Worm (Caenorhabditis elegans): Measurements from ENCODE around the gene ari-2.

ari-2 gene

ce11 chrIV:5544609-5545214 is 6.2 kb upstream of the ari-2 start, which contains the start of gene cec-6:
Gene cec-6 (plus strand): TSS chrIV:5544860.
- TF ChIP-seq ets-7 (tag; optimal IDR thresholded peaks at IDR 0.05), result no peak
- no peak for TF ChIP-seq pes-1 (GFP tag; IDR thresholded peaks at IDR 0.05)
- TF ChIP-seq hnd-1 (tag; optimal IDR thresholded peaks at IDR 0.05), result no peak
- TF ChIP-seq ceh-13 (GFP tag; optimal IDR thresholded peaks at IDR 0.05), result no peak
- TF ChIP-seq tbx-11 (GFP tag; IDR thresholded peaks at IDR 0.05), result no peak
- no peak for TF ChIP-seq ama-1 (optimal IDR thresholded peaks at IDR 0.05)
- TF ChIP-seq flt-1 (GFP tag; IDR thresholded peaks at IDR 0.05), result no peak
- no peak for TF ChIP-seq hmbx-1 (tag; optimal IDR thresholded peaks at IDR 0.05)
- no peak for TF ChIP-seq tbx-37 (GFP tag; conservative IDR thresholded peaks at IDR 0.05)
- TF ChIP-seq aly-1 (tag; optimal IDR thresholded peaks at IDR 0.05), result no peak
- TF ChIP-seq ceh-36 (tag; optimal IDR thresholded peaks at IDR 0.05), result no peak
- TF ChIP-seq sea-1 (GFP tag; conservative IDR thresholded peaks at IDR 0.05), result no peak
- no peak for TF ChIP-seq scrt-1 (GFP tag; IDR thresholded peaks at IDR 0.05)
- TF ChIP-seq tra-4 (tag; optimal IDR thresholded peaks at IDR 0.05), result no peak
- no peak for TF ChIP-seq B0310.2 (tag; optimal IDR thresholded peaks at IDR 0.05)
- TF ChIP-seq hmg-4 (GFP tag; optimal IDR thresholded peaks at IDR 0.05), result no peak
- TF ChIP-seq F13C5.2 (tag; optimal IDR thresholded peaks at IDR 0.05), result no peak

ce11 chrIV:5548843-5549242 is 2.1 kb upstream of the ari-2 start:
- TF ChIP-seq pes-1 (GFP tag; IDR thresholded peaks at IDR 0.05) (no peak), ama-1 (optimal IDR thresholded peaks at IDR 0.05) (no peak), hmg-4 (GFP tag; optimal IDR thresholded peaks at IDR 0.05) (no peak), ceh-36 (tag; optimal IDR thresholded peaks at IDR 0.05) (no peak), hmbx-1 (tag; optimal IDR thresholded peaks at IDR 0.05) (no peak), flt-1 (GFP tag; IDR thresholded peaks at IDR 0.05) (no peak), hnd-1 (tag; optimal IDR thresholded peaks at IDR 0.05) (no peak), sea-1 (GFP tag; conservative IDR thresholded peaks at IDR 0.05) (no peak), ets-7 (tag; optimal IDR thresholded peaks at IDR 0.05) (no peak), aly-1 (tag; optimal IDR thresholded peaks at IDR 0.05) (no peak), tbx-11 (GFP tag; IDR thresholded peaks at IDR 0.05) (no peak), tbx-37 (GFP tag; conservative IDR thresholded peaks at IDR 0.05) (no peak)

ce11 chrIV:5554168-5554567 is 3.2 kb downstream of the ari-2 start:
- TF ChIP-seq tra-4 (tag; optimal IDR thresholded peaks at IDR 0.05) (no peak), B0310.2 (tag; optimal IDR thresholded peaks at IDR 0.05) (no peak), aly-1 (tag; optimal IDR thresholded peaks at IDR 0.05) (no peak), hnd-1 (tag; optimal IDR thresholded peaks at IDR 0.05) (no peak), pes-1 (GFP tag; IDR thresholded peaks at IDR 0.05) (no peak), flt-1 (GFP tag; IDR thresholded peaks at IDR 0.05) (no peak)

- TF ChIP-seq scrt-1 (GFP tag; IDR thresholded peaks at IDR 0.05) (no peak), hmg-4 (GFP tag; optimal IDR thresholded peaks at IDR 0.05) (no peak), pes-1 (GFP tag; IDR thresholded peaks at IDR 0.05) (no peak), hmbx-1 (tag; optimal IDR thresholded peaks at IDR 0.05) (no peak), ets-7 (tag; optimal IDR thresholded peaks at IDR 0.05) (no peak), flt-1 (GFP tag; IDR thresholded peaks at IDR 0.05) (no peak), aly-1 (tag; optimal IDR thresholded peaks at IDR 0.05) (no peak), tbx-11 (GFP tag; IDR thresholded peaks at IDR 0.05) (no peak), ceh-36 (tag; optimal IDR thresholded peaks at IDR 0.05) (no peak), hnd-1 (tag; optimal IDR thresholded peaks at IDR 0.05) (no peak), ama-1 (optimal IDR thresholded peaks at IDR 0.05) (no peak), B0310.2 (tag; optimal IDR thresholded peaks at IDR 0.05) (no peak), sea-1 (GFP tag; conservative IDR thresholded peaks at IDR 0.05) (no peak), F13C5.2 (tag; optimal IDR thresholded peaks at IDR 0.05) (no peak), ceh-13 (GFP tag; optimal IDR thresholded peaks at IDR 0.05) (no peak), tbx-37 (GFP tag; conservative IDR thresholded peaks at IDR 0.05) (no peak), tra-4 (tag; optimal IDR thresholded peaks at IDR 0.05) (no peak)
Measured at ce11 chrIV:5561059-5561458, 10.1 kb downstream of the ari-2 start.

ce11 chrIV:5561497-5562155 is 10.7 kb downstream of the ari-2 start:
- no peak for TF ChIP-seq tra-4 (tag; optimal IDR thresholded peaks at IDR 0.05)
- no peak for TF ChIP-seq flt-1 (GFP tag; IDR thresholded peaks at IDR 0.05)
- no peak for TF ChIP-seq tbx-37 (GFP tag; conservative IDR thresholded peaks at IDR 0.05)
- no peak for TF ChIP-seq pes-1 (GFP tag; IDR thresholded peaks at IDR 0.05)
- no peak for TF ChIP-seq F13C5.2 (tag; optimal IDR thresholded peaks at IDR 0.05)
- TF ChIP-seq hmbx-1 (tag; optimal IDR thresholded peaks at IDR 0.05), result no peak
- no peak for TF ChIP-seq B0310.2 (tag; optimal IDR thresholded peaks at IDR 0.05)
- no peak for TF ChIP-seq ama-1 (optimal IDR thresholded peaks at IDR 0.05)
- TF ChIP-seq ets-7 (tag; optimal IDR thresholded peaks at IDR 0.05), result no peak

ce11 chrIV:5563280-5563679 is 12.3 kb downstream of the ari-2 start:
- no peak for TF ChIP-seq hnd-1 (tag; optimal IDR thresholded peaks at IDR 0.05)
- no peak for TF ChIP-seq tbx-11 (GFP tag; IDR thresholded peaks at IDR 0.05)
- no peak for TF ChIP-seq B0310.2 (tag; optimal IDR thresholded peaks at IDR 0.05)
- TF ChIP-seq hmbx-1 (tag; optimal IDR thresholded peaks at IDR 0.05), result no peak
- TF ChIP-seq tra-4 (tag; optimal IDR thresholded peaks at IDR 0.05), result no peak
- TF ChIP-seq F13C5.2 (tag; optimal IDR thresholded peaks at IDR 0.05), result no peak
- TF ChIP-seq tbx-37 (GFP tag; conservative IDR thresholded peaks at IDR 0.05), result no peak
- TF ChIP-seq sea-1 (GFP tag; conservative IDR thresholded peaks at IDR 0.05), result no peak
- no peak for TF ChIP-seq ama-1 (optimal IDR thresholded peaks at IDR 0.05)
- TF ChIP-seq hmg-4 (GFP tag; optimal IDR thresholded peaks at IDR 0.05), result no peak
- no peak for TF ChIP-seq pes-1 (GFP tag; IDR thresholded peaks at IDR 0.05)
- no peak for TF ChIP-seq ceh-36 (tag; optimal IDR thresholded peaks at IDR 0.05)
- TF ChIP-seq flt-1 (GFP tag; IDR thresholded peaks at IDR 0.05), result no peak
- TF ChIP-seq aly-1 (tag; optimal IDR thresholded peaks at IDR 0.05), result no peak
- no peak for TF ChIP-seq ceh-13 (GFP tag; optimal IDR thresholded peaks at IDR 0.05)
- no peak for TF ChIP-seq scrt-1 (GFP tag; IDR thresholded peaks at IDR 0.05)
- no peak for TF ChIP-seq ets-7 (tag; optimal IDR thresholded peaks at IDR 0.05)

- TF ChIP-seq pes-1 (GFP tag; IDR thresholded peaks at IDR 0.05) (no peak), ama-1 (optimal IDR thresholded peaks at IDR 0.05) (no peak), F13C5.2 (tag; optimal IDR thresholded peaks at IDR 0.05) (no peak), sea-1 (GFP tag; conservative IDR thresholded peaks at IDR 0.05) (no peak), hmg-4 (GFP tag; optimal IDR thresholded peaks at IDR 0.05) (no peak), ceh-13 (GFP tag; optimal IDR thresholded peaks at IDR 0.05) (no peak)
Measured at ce11 chrIV:5564293-5564692, 13.4 kb downstream of the ari-2 start.
